Worm (Caenorhabditis elegans): Measurements from ENCODE around the gene F27D9.13.

Gene F27D9.13

DNA sequence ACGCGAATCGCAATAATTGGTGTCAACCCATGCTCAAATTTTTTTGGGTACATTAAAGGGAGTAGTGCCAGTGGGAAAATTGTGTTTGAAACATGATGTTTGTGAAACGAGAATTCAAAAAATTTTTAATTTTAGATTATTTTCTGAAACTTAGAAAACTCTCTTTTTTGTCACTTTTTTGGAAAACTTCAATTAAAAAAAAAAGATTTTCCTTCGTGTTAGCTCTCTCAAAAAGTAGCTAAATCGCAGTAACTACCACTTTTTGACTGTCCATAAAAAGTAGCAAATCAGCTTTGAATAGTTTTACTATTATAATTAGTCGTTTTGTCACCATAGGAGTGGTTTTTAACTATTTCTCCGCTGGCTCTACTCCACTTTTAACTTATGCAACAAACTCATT is 26.9 kb downstream of the F27D9.13 start:
- TF ChIP-seq aha-1 (tag) (peak; percentile 91), ctbp-1 (GFP tag; IDR thresholded peaks at IDR 0.05) (no peak), spr-1 (tag; optimal IDR thresholded peaks at IDR 0.05) (no peak), F49E8.2 (tag; optimal IDR thresholded peaks at IDR 0.05; ENCODE audit: borderline replicate concordance) (no peak)

DNA sequence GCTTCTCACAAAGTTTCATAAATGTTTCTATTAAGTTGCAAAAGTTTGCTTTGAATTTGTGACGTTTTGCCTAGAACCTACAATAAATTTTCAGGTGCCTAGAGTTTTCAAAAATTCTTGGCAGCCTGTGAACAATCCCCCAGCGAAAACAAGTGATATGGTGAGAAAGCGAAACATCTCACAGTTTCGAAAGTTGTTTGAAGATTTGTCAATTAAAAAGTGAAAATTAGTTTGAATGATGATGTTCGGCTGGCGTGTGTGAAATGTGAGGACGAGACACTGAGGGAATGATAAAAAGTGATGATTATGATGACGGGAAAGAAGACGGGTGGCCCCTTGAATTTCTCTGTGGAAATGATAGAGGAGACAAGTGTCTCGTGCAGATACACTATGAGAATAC is 28.5 kb downstream of the F27D9.13 start:
- no peak for TF ChIP-seq nhr-11 (tag; optimal IDR thresholded peaks at IDR 0.05)
- TF ChIP-seq hlh-30 (tag; optimal IDR thresholded peaks at IDR 0.05; ENCODE audit: insufficient read depth) = peak; percentile 47
- TF ChIP-seq gei-8 (GFP tag; optimal IDR thresholded peaks at IDR 0.05) = no peak
- peak; percentile 50 for TF ChIP-seq aha-1 (tag)
- TF ChIP-seq daf-19 (GFP tag; conservative IDR thresholded peaks at IDR 0.05) = no peak
- no peak for TF ChIP-seq nhr-111 (GFP tag; optimal IDR thresholded peaks at IDR 0.05)
- TF ChIP-seq dmd-6 (GFP tag; IDR thresholded peaks at IDR 0.05) = no peak
- TF ChIP-seq unc-62 (GFP tag; optimal IDR thresholded peaks at IDR 0.05 in 1 of 2) = peak in 1 of 2 experiments; percentile 58
- TF ChIP-seq unc-62 (tag; optimal IDR thresholded peaks at IDR 0.05) = no peak
- no peak for TF ChIP-seq ztf-7 (tag; optimal IDR thresholded peaks at IDR 0.05)

DNA sequence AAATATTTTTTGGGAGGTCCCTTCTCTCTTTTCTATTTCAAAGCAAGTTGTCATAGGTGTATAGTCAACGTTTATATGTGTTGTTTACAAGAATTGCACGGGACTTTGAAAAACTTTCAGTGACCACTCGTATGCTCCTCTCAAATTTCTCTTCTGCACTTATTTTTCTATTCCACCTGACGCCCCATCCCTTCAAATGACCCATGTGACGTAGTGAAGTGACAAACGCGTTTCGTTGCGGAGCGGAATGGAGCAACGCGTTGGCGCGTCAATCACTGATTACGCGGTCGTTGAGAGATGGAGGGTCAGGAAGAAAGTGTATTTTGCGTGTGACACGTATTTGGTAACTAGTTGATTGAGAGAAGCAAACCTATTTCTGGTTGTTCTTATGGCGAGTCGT is 31.2 kb downstream of the F27D9.13 start:
- TF ChIP-seq hlh-30 (tag; optimal IDR thresholded peaks at IDR 0.05; ENCODE audit: insufficient read depth) (peak; percentile 73), mdl-1 (tag; optimal IDR thresholded peaks at IDR 0.05) (peak in 1 of 2 experiments; percentile 9), daf-16 (GFP tag; optimal IDR thresholded peaks at IDR 0.05) (peak in 1 of 2 experiments; percentile 62), daf-16 (tag; optimal IDR thresholded peaks at IDR 0.05) (peak; percentile 35), hlh-11 (tag; optimal IDR thresholded peaks at IDR 0.05) (peak; percentile 87), nhr-111 (GFP tag; optimal IDR thresholded peaks at IDR 0.05) (no peak), unc-62 (GFP tag; optimal IDR thresholded peaks at IDR 0.05 in 1 of 2) (peak in 1 of 2 experiments; percentile 4), unc-62 (tag; optimal IDR thresholded peaks at IDR 0.05) (no peak), T26A8.4 (GFP tag; IDR thresholded peaks at IDR 0.05) (0 out of 2 replicates have a peak, but pooled peaks have one; percentile 25), nhr-48 (tag; optimal IDR thresholded peaks at IDR 0.05) (no peak), hif-1 (tag; optimal IDR thresholded peaks at IDR 0.05) (peak in 1 of 2 experiments; percentile 76)

DNA sequence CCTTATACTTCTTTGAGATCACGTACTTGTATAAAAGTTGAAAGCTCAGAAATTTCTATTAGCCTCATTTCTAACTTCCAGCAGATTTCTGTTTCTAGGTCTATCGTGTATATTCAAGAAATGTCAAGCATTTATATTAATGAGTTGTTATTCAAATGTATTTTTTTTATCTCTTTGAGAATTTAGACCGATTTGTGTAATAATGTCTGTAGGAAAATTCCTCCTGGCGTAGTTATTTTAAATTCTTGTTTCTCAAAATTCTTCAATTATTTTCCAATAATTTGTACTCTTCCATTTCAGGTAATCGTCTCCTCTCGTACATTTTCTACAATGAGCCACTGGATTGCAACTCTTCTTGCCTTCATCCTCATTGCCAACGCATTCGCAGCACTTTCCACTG is 39.9 kb downstream of the F27D9.13 start, which contains the start of gene nlp-61:
Gene nlp-61 (plus strand): TSS at position 301 of the 400 bp plus-strand sequence.
- TF ChIP-seq ctbp-1 (GFP tag; IDR thresholded peaks at IDR 0.05) (no peak), aha-1 (tag) (peak; percentile 76)

Data from whole organism, L4 larva.